Worm (Caenorhabditis elegans) whole organism, late embryonic: ENCODE measurements around the gene F21F8.5.

Experiments used
- ceh-2 ChIP-seq: sonication (generic microtip); optimal IDR thresholded peaks from 2 replicates; lab custom pipeline; 2016; ENCODE audit warnings: missing genotype, missing genetic modification characterization, missing compliant biosample characterization
- ceh-22 ChIP-seq: sonication (generic microtip); optimal IDR thresholded peaks from 2 replicates; lab custom pipeline; 2017; ENCODE audit warnings: missing biosample characterization, missing genetic modification characterization
- dmd-4 ChIP-seq: sonication (generic microtip); optimal IDR thresholded peaks from 2 replicates; lab custom pipeline; 2016; ENCODE audit warnings: borderline replicate concordance, missing genetic modification characterization, missing compliant biosample characterization
- elt-2 ChIP-seq: sonication (generic microtip); optimal IDR thresholded peaks from 2 replicates; lab custom pipeline; 2016; ENCODE audit warnings: missing genetic modification reagents, missing genetic modification characterization, missing compliant biosample characterization
- elt-4 ChIP-seq: sonication (generic microtip); optimal IDR thresholded peaks from 2 replicates; lab custom pipeline; 2016; ENCODE audit warnings: missing genetic modification characterization, missing compliant biosample characterization
- ets-4 ChIP-seq: sonication (generic microtip); optimal IDR thresholded peaks from 2 replicates; lab custom pipeline; 2016; ENCODE audit warnings: missing genetic modification characterization, missing compliant biosample characterization
- hlh-30 ChIP-seq: sonication (generic microtip); optimal IDR thresholded peaks from 2 replicates; lab custom pipeline; 2017; ENCODE audit warnings: antibody characterized with exemption, missing genetic modification characterization, missing compliant biosample characterization; ENCODE audit not compliant: insufficient read depth
- pat-9 ChIP-seq: fragments of 200-800 bp; sonication (Bioruptor generic); optimal IDR thresholded peaks from 2 replicates; lab custom pipeline; 2018; ENCODE audit warnings: mild to moderate bottlenecking, missing genetic modification characterization, moderate library complexity, missing compliant biosample characterization
- pax-1 ChIP-seq: fragments of 150-350 bp; optimal IDR thresholded peaks from 2 replicates; lab custom pipeline; 2014; ENCODE audit warnings: missing biosample characterization, missing genetic modification characterization
- pha-2 ChIP-seq: sonication (generic microtip); optimal IDR thresholded peaks from 2 replicates; lab custom pipeline; 2017; ENCODE audit warnings: mild to moderate bottlenecking, missing genetic modification characterization, missing compliant biosample characterization
- pha-4 ChIP-seq: fragments of 150-350 bp; optimal IDR thresholded peaks from 2 replicates; lab custom pipeline; 2018; ENCODE audit warnings: missing biosample characterization, missing genetic modification reagents, missing genetic modification characterization
- sox-2 ChIP-seq: fragments of 200-800 bp; sonication (Bioruptor generic); IDR thresholded peaks from 2 replicates; pipeline ENCODE4 v1.3.6; 2022; ENCODE audit warnings: missing genetic modification reagents, missing genetic modification characterization, missing compliant biosample characterization
- sox-4 ChIP-seq: sonication (generic microtip); optimal IDR thresholded peaks from 2 replicates; lab custom pipeline; 2017; ENCODE audit warnings: mild to moderate bottlenecking, missing genetic modification characterization, inconsistent platforms, missing compliant biosample characterization

ce11 chrV:8302522-8302921, 36.4 kb upstream of the F21F8.5 start, which contains the start of gene sel-9:
- no peak for TF ChIP-seq pax-1 (tag; lab: Kevin White, UChicago)
- no peak for TF ChIP-seq pat-9 (tag; lab: Kevin White, UChicago)
- TF ChIP-seq ets-4 (tag; lab: Kevin White, UChicago): no peak
- TF ChIP-seq elt-2 (tag; lab: Kevin White, UChicago): peak; percentile 6
- no peak for TF ChIP-seq pha-2 (tag; lab: Kevin White, UChicago)
- TF ChIP-seq sox-2: no peak
- TF ChIP-seq dmd-4: no peak
- TF ChIP-seq ceh-2 (tag; lab: Kevin White, UChicago): no peak
- no peak for TF ChIP-seq elt-4
- no peak for TF ChIP-seq sox-4 (tag; lab: Kevin White, UChicago)
- TF ChIP-seq ceh-22 (tag; lab: Kevin White, UChicago): no peak
- TF ChIP-seq hlh-30: no peak
- no peak for TF ChIP-seq pha-4 (tag; lab: Kevin White, UChicago)
